Fruit fly (Drosophila melanogaster) S2 (cell line): ENCODE results near the gene slmo.

Experiments
- CG8478 ChIP-seq: fragments of >200 bp; optimal IDR thresholded peaks from 2 replicates; lab custom pipeline; 2018
- CTCF ChIP-seq, 2 experiments: fragments of >200 bp; optimal IDR thresholded peaks; 2 replicates each; lab custom pipeline; 2018

- TF ChIP-seq CG8478 (lab: Kevin White, UChicago) (no peak), CTCF (optimal IDR thresholded peaks at IDR 0.05; lab: Kevin White, UChicago) (peak in 1 of 2 experiments; percentile 38)
These were observed 862 bp downstream of the slmo start, which contains the start of gene IPIP for dm6 chr2L:6047528-6048160.
